Worm (Caenorhabditis elegans) whole organism, late embryonic: ENCODE measurements around the gene ndc-80.

Experiments
- C38D4.7 ChIP-seq: fragments of 200-800 bp; sonication (Bioruptor generic); optimal IDR thresholded peaks from 2 replicates; lab custom pipeline; 2018; ENCODE audit warnings: mild to moderate bottlenecking, missing genetic modification characterization, moderate library complexity, missing compliant biosample characterization
- K09A11.1 ChIP-seq: sonication (generic microtip); optimal IDR thresholded peaks from 2 replicates; lab custom pipeline; 2017; ENCODE audit warnings: antibody characterized with exemption, mild to moderate bottlenecking, missing genetic modification characterization, missing compliant biosample characterization; ENCODE audit not compliant: insufficient read depth
- ama-1 ChIP-seq: fragments of 150-350 bp; optimal IDR thresholded peaks from 2 replicates; lab custom pipeline; 2014
- ceh-18 ChIP-seq: sonication (generic microtip); optimal IDR thresholded peaks from 2 replicates; lab custom pipeline; 2016; ENCODE audit warnings: missing genetic modification characterization, missing compliant biosample characterization
- ceh-30 ChIP-seq: fragments of 150-350 bp; optimal IDR thresholded peaks from 2 replicates; lab custom pipeline; 2014; ENCODE audit warnings: missing biosample characterization, missing genetic modification characterization
- ceh-31 ChIP-seq: sonication (generic microtip); optimal IDR thresholded peaks from 2 replicates; lab custom pipeline; 2016; ENCODE audit warnings: missing genetic modification characterization, missing compliant biosample characterization
- ceh-34 ChIP-seq: sonication (generic microtip); optimal IDR thresholded peaks from 2 replicates; lab custom pipeline; 2016; ENCODE audit warnings: mild to moderate bottlenecking, missing genetic modification characterization, missing compliant biosample characterization
- ceh-45 ChIP-seq: fragments of 200-800 bp; sonication (Bioruptor generic); IDR thresholded peaks from 2 replicates; pipeline ENCODE4 v1.3.6; 2022; ENCODE audit warnings: missing genetic modification reagents, missing genetic modification characterization, missing compliant biosample characterization
- ceh-6 ChIP-seq: fragments of 200-800 bp; sonication (Bioruptor generic); optimal IDR thresholded peaks from 2 replicates; lab custom pipeline; 2018; ENCODE audit warnings: mild to moderate bottlenecking, missing genetic modification characterization, missing compliant biosample characterization
- ceh-9 ChIP-seq: sonication (generic microtip); optimal IDR thresholded peaks from 2 replicates; lab custom pipeline; 2016; ENCODE audit warnings: mild to moderate bottlenecking, missing genetic modification characterization, inconsistent platforms, missing compliant biosample characterization
- eyg-1 ChIP-seq: sonication (generic microtip); optimal IDR thresholded peaks from 2 replicates; lab custom pipeline; 2016; ENCODE audit warnings: missing genotype, missing genetic modification characterization, missing compliant biosample characterization
- fkh-6 ChIP-seq: sonication (generic microtip); optimal IDR thresholded peaks from 2 replicates; lab custom pipeline; 2016; ENCODE audit warnings: missing genetic modification characterization, missing compliant biosample characterization
- gmeb-2 ChIP-seq: sonication (generic microtip); optimal IDR thresholded peaks from 2 replicates; lab custom pipeline; 2016; ENCODE audit warnings: missing genetic modification characterization, inconsistent platforms, missing compliant biosample characterization
- hlh-30 ChIP-seq: sonication (generic microtip); optimal IDR thresholded peaks from 2 replicates; lab custom pipeline; 2017; ENCODE audit warnings: antibody characterized with exemption, missing genetic modification characterization, missing compliant biosample characterization; ENCODE audit not compliant: insufficient read depth
- hlh-6 ChIP-seq: sonication (generic microtip); optimal IDR thresholded peaks from 2 replicates; lab custom pipeline; 2016; ENCODE audit warnings: missing genotype, missing genetic modification characterization, missing compliant biosample characterization
- hlh-8 ChIP-seq: sonication (generic microtip); optimal IDR thresholded peaks from 2 replicates; lab custom pipeline; 2016; ENCODE audit warnings: missing genotype, missing genetic modification characterization, missing compliant biosample characterization
- madf-2 ChIP-seq: sonication (generic microtip); optimal IDR thresholded peaks from 2 replicates; lab custom pipeline; 2017; ENCODE audit warnings: missing genetic modification characterization, missing compliant biosample characterization
- nfya-1 ChIP-seq: sonication (generic microtip); optimal IDR thresholded peaks from 2 replicates; lab custom pipeline; 2017; ENCODE audit warnings: missing genetic modification characterization, mild to moderate bottlenecking, missing compliant biosample characterization, antibody characterized with exemption, moderate library complexity
- nhr-232 ChIP-seq: sonication (generic microtip); optimal IDR thresholded peaks from 2 replicates; lab custom pipeline; 2016; ENCODE audit warnings: missing genetic modification characterization, missing compliant biosample characterization
- npax-4 ChIP-seq: sonication (generic microtip); optimal IDR thresholded peaks from 2 replicates; lab custom pipeline; 2016; ENCODE audit warnings: missing genetic modification characterization, missing compliant biosample characterization
- odd-2 ChIP-seq: sonication (generic microtip); optimal IDR thresholded peaks from 2 replicates; lab custom pipeline; 2017; ENCODE audit warnings: antibody characterized with exemption, mild to moderate bottlenecking, missing genetic modification characterization, missing compliant biosample characterization
- pag-3 ChIP-seq: sonication (generic microtip); optimal IDR thresholded peaks from 2 replicates; lab custom pipeline; 2016; ENCODE audit warnings: missing compliant biosample characterization, missing genetic modification characterization, borderline replicate concordance
- pax-1 ChIP-seq: fragments of 150-350 bp; optimal IDR thresholded peaks from 2 replicates; lab custom pipeline; 2014; ENCODE audit warnings: missing biosample characterization, missing genetic modification characterization
- pha-2 ChIP-seq: sonication (generic microtip); optimal IDR thresholded peaks from 2 replicates; lab custom pipeline; 2017; ENCODE audit warnings: mild to moderate bottlenecking, missing genetic modification characterization, missing compliant biosample characterization
- pha-4 ChIP-seq: fragments of 150-350 bp; optimal IDR thresholded peaks from 2 replicates; lab custom pipeline; 2018; ENCODE audit warnings: missing biosample characterization, missing genetic modification reagents, missing genetic modification characterization
- rnt-1 ChIP-seq: sonication (generic microtip); optimal IDR thresholded peaks from 2 replicates; lab custom pipeline; 2016; ENCODE audit warnings: missing genetic modification characterization, missing compliant biosample characterization
- sox-2 ChIP-seq: fragments of 200-800 bp; sonication (Bioruptor generic); IDR thresholded peaks from 2 replicates; pipeline ENCODE4 v1.3.6; 2022; ENCODE audit warnings: missing genetic modification reagents, missing genetic modification characterization, missing compliant biosample characterization
- sox-4 ChIP-seq: sonication (generic microtip); optimal IDR thresholded peaks from 2 replicates; lab custom pipeline; 2017; ENCODE audit warnings: mild to moderate bottlenecking, missing genetic modification characterization, inconsistent platforms, missing compliant biosample characterization
- syd-9 ChIP-seq: sonication (generic microtip); optimal IDR thresholded peaks from 2 replicates; lab custom pipeline; 2016; ENCODE audit warnings: mild to moderate bottlenecking, missing genetic modification characterization, moderate library complexity, missing compliant biosample characterization
- ttx-3 ChIP-seq: sonication (generic microtip); optimal IDR thresholded peaks from 2 replicates; lab custom pipeline; 2016; ENCODE audit warnings: missing genetic modification reagents, missing genetic modification characterization, missing compliant biosample characterization
- unc-86 ChIP-seq: sonication (generic microtip); optimal IDR thresholded peaks from 2 replicates; lab custom pipeline; 2016; ENCODE audit warnings: missing genetic modification characterization, missing compliant biosample characterization
- zip-5 ChIP-seq: sonication (generic microtip); optimal IDR thresholded peaks from 2 replicates; lab custom pipeline; 2016; ENCODE audit warnings: missing genetic modification characterization, missing compliant biosample characterization
- ztf-16 ChIP-seq: sonication (generic microtip); optimal IDR thresholded peaks from 2 replicates; lab custom pipeline; 2017; ENCODE audit warnings: missing genetic modification characterization, missing compliant biosample characterization

ndc-80 gene

ce11 chrIV:10089777-10090176 is 3.8 kb downstream of the ndc-80 start, which contains the start of gene ttr-39:
ttr-39 (minus strand) TSS chrIV:10089877.
- TF ChIP-seq ceh-6 (no peak), K09A11.1 (tag; lab: Kevin White, UChicago) (no peak)
- TF ChIP-seq, all 69 proteins: peak for 0

DNA sequence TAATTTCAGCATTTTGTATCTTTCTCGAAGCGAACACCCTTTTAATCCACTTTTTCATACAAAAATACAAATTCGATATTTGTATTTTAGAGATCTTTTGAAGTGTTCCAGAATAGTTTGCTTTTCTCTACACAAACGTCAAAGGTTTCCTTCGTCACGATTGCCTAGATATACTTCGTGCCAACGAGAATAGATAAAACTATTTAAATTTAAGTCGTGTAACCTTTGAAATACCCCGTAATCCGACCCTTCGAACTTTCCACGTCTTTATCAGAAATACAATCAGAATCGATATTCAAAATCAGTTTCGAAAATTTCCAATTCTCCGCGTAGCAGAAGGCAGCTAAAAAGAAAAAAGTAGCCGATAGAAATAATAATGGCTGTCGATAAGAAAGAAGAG is 4.4 kb downstream of the ndc-80 start, which contains the start of gene ttbk-5:
ttbk-5 (plus strand) TSS at position 301 of the 400 bp plus-strand sequence.
- TF ChIP-seq eyg-1 (tag; lab: Kevin White, UChicago) (no peak), npax-4 (tag; lab: Kevin White, UChicago) (no peak), sox-2 (GFP tag; lab: Robert Waterston, UW) (no peak), pax-1 (tag; lab: Kevin White, UChicago) (no peak), ztf-16 (tag; lab: Kevin White, UChicago) (no peak), ceh-9 (no peak), hlh-8 (no peak), rnt-1 (tag; lab: Kevin White, UChicago) (no peak), hlh-30 (tag; lab: Kevin White, UChicago) (no peak)

DNA sequence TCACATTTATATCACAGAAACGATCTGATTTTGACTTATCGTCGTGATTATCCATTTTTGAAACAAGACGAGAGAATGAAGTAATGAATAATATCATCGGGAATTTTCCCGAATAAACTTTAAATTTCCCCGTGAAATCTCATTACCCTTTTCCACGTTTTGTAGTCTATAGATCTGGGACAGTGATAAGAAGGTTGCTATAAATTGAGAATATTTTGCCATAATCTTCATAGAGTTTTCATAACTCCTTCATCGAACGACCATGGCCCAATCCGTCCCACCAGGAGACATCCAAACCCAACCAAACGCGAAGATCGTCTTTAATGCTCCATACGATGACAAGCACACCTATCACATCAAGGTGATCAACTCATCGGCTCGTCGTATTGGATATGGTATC is 9.2 kb downstream of the ndc-80 start, which contains the start of the genes C04G2.5 and msp-36:
C04G2.5 (minus strand) TSS at position 101 of the 400 bp plus-strand sequence.
msp-36 (plus strand) TSS at position 263 of the 400 bp plus-strand sequence.
- TF ChIP-seq nfya-1 (tag; lab: Kevin White, UChicago): no peak
- no peak for TF ChIP-seq ceh-45 (GFP tag; lab: Robert Waterston, UW)
- TF ChIP-seq odd-2: no peak
- no peak for TF ChIP-seq unc-86 (tag; lab: Kevin White, UChicago)
- no peak for TF ChIP-seq ama-1
- TF ChIP-seq sox-4: no peak
- no peak for TF ChIP-seq ceh-31 (tag; lab: Kevin White, UChicago)
- TF ChIP-seq ceh-18 (tag; lab: Kevin White, UChicago): no peak
- TF ChIP-seq nhr-232 (tag; lab: Kevin White, UChicago): no peak
- no peak for TF ChIP-seq zip-5 (tag; lab: Kevin White, UChicago)
- TF ChIP-seq pag-3: no peak
- no peak for TF ChIP-seq madf-2
- TF ChIP-seq pha-4 (tag; lab: Kevin White, UChicago): no peak
- no peak for TF ChIP-seq hlh-6 (tag; lab: Kevin White, UChicago)
- no peak for TF ChIP-seq K09A11.1 (tag; lab: Kevin White, UChicago)
- TF ChIP-seq ceh-34 (tag; lab: Kevin White, UChicago): no peak
- no peak for TF ChIP-seq pha-2 (tag; lab: Kevin White, UChicago)
- no peak for TF ChIP-seq C38D4.7
- TF ChIP-seq gmeb-2: no peak

ce11 chrIV:10096881-10097280 is 10.9 kb downstream of the ndc-80 start, which contains the start of gene dis-3:
dis-3 (plus strand) TSS chrIV:10097202.
- TF ChIP-seq zip-5 (tag; lab: Kevin White, UChicago) (no peak), fkh-6 (no peak), hlh-30 (tag; lab: Kevin White, UChicago) (no peak)

DNA sequence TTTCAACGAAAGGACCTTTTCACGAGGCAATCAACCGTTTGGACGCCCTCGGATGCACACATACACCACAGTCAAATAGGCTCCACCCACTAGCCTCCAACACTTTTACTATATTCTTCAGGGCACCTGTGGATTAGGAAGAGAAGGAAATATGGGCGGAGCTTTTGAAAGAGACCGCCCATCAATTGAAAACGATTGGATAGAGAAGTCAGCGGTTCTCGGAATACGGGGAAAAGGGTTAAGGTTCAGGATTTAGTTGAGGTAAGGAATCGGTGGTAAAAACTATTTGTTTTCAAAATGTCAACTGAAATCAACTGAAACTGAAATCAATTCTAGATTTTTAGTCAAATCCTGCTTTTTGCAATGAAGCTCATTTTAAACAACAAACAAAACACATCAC is 24.5 kb downstream of the ndc-80 start, which contains the start of gene egl-38:
egl-38 (minus strand) TSS at position 101 of the 400 bp plus-strand sequence.
- TF ChIP-seq C38D4.7 (no peak), ttx-3 (tag; lab: Kevin White, UChicago) (no peak), ceh-6 (no peak), ceh-30 (no peak), zip-5 (tag; lab: Kevin White, UChicago) (no peak)
- TF ChIP-seq, all 69 proteins: peak for 0

- TF ChIP-seq syd-9: no peak
Measured at ce11 chrIV:10110870-10111269, 24.9 kb downstream of the ndc-80 start.
